Fruit fly (Drosophila melanogaster): Measurements from ENCODE around the gene CG7168.
A peak's percentile ranks its signal among the peaks of the same experiment; 100 is the strongest.

The CG7168 gene

DNA sequence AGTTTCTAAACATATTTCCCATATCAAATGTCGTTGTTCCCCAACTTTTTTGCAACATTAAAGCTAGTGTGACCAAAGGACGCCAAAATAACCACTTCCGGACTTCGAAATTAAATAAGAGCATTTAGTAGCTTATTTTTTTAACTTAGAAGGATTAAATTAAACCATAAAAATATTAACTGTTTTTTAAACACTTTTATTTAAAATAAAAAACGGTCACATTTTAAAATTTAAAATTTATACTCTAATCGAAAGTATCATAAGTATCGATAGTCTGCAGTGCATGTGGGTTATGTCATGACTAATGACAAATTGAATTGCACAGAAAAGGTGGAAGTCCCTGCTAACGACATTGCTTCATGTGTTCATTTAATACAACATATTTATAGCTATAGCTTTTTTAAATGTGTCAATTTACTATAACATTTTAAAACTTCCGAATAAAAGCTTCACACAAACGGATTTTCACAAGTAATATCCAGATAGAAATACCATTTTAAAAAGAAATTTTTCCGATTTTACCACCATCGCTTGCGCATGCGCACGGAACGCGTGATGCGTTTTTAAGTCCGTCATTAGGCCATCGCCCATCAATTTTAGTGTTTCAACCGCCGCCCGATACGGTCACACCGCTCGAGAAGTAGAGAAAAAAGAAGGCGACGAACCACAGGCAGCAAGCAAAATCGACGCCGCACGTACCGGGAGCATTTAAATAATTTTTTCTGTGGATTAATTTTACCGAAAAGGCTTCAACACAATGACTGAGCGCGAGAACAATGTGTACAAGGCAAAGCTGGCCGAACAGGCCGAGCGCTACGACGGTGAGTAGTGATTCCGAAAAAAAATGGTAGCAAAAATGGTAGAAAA is 16.4 kb upstream of the CG7168 start, which contains the start of the genes CG7156 and 14-3-3epsilon (continued):
- TF ChIP-seq kah (GFP tag; optimal IDR thresholded peaks at IDR 0.05) = no peak
- TF ChIP-seq Bdp1 (GFP tag; optimal IDR thresholded peaks at IDR 0.05) = no peak
- TF ChIP-seq CG8290 (GFP tag; optimal IDR thresholded peaks at IDR 0.05) = peak; percentile 42
- no peak for TF ChIP-seq CG8290 (tag; optimal IDR thresholded peaks at IDR 0.05)
- TF ChIP-seq Spps (tag; optimal IDR thresholded peaks at IDR 0.05) = peak; percentile 9
- no peak for TF ChIP-seq Atf-2 (GFP tag; optimal IDR thresholded peaks at IDR 0.05)
- peak; percentile 51 for TF ChIP-seq Fer3 (tag; optimal IDR thresholded peaks at IDR 0.05)
- TF ChIP-seq dimm (GFP tag; IDR thresholded peaks at IDR 0.05) = no peak
- TF ChIP-seq CG14860 (GFP tag; IDR thresholded peaks at IDR 0.05; ENCODE audit: partially characterized antibody) = peak; percentile 22; the same call in 1 of the 3 replicates
- TF ChIP-seq HmgZ (tag; optimal IDR thresholded peaks at IDR 0.05) = peak; percentile 18
- no peak for TF ChIP-seq sima (GFP tag; optimal IDR thresholded peaks at IDR 0.05)
- peak; percentile 64 for TF ChIP-seq amos (GFP tag; IDR thresholded peaks at IDR 0.05; ENCODE audit: partially characterized antibody)
- TF ChIP-seq kni (GFP tag; optimal IDR thresholded peaks at IDR 0.05) = no peak
- TF ChIP-seq CG8359 (GFP tag; optimal IDR thresholded peaks at IDR 0.05; ENCODE audit: borderline replicate concordance) = no peak
- no peak for TF ChIP-seq CG6254 (GFP tag; optimal IDR thresholded peaks at IDR 0.05)
- TF ChIP-seq CG10979 (tag; optimal IDR thresholded peaks at IDR 0.05) = no peak
- no peak; the same call in 2 of the 3 replicates for TF ChIP-seq jigr1 (GFP tag; IDR thresholded peaks at IDR 0.05)
- 0 out of 2 replicates have a peak, but pooled peaks have one; percentile 24 for TF ChIP-seq CG4360 (GFP tag; IDR thresholded peaks at IDR 0.05)
- TF ChIP-seq Vsx1 (GFP tag; optimal IDR thresholded peaks at IDR 0.05) = no peak
- TF ChIP-seq CG14441 (GFP tag; IDR thresholded peaks at IDR 0.05) = no peak
- no peak for TF ChIP-seq D19A (tag; optimal IDR thresholded peaks at IDR 0.05)
- TF ChIP-seq CG43689 (GFP tag; IDR thresholded peaks at IDR 0.05) = no peak
- TF ChIP-seq org-1 (GFP tag; optimal IDR thresholded peaks at IDR 0.05) = no peak
- no peak for TF ChIP-seq btn (GFP tag; optimal IDR thresholded peaks at IDR 0.05)
- no peak for TF ChIP-seq CG7357 (GFP tag; IDR thresholded peaks at IDR 0.05)
- TF ChIP-seq CG5180 (GFP tag; optimal IDR thresholded peaks at IDR 0.05) = no peak
- TF ChIP-seq Blimp-1 (GFP tag; optimal IDR thresholded peaks at IDR 0.05) = no peak
- TF ChIP-seq ase (GFP tag; IDR thresholded peaks at IDR 0.05) = 0 out of 3 replicates have a peak, but pooled peaks have one; percentile 5
- TF ChIP-seq Doc2 (GFP tag; IDR thresholded peaks at IDR 0.05) = no peak
- no peak for TF ChIP-seq br (optimal IDR thresholded peaks at IDR 0.05)
- TF ChIP-seq ham (GFP tag; IDR thresholded peaks at IDR 0.05) = no peak
- TF ChIP-seq Abd-B (GFP tag; optimal IDR thresholded peaks at IDR 0.05) = peak; percentile 71
- 0 out of 2 replicates have a peak, but pooled peaks have one; percentile 23 for TF ChIP-seq sim (GFP tag; IDR thresholded peaks at IDR 0.05)
- no peak for TF ChIP-seq CG7786 (GFP tag; optimal IDR thresholded peaks at IDR 0.05)
- TF ChIP-seq CG1529 (GFP tag; optimal IDR thresholded peaks at IDR 0.05) = no peak
- no peak for TF ChIP-seq rib (GFP tag; IDR thresholded peaks at IDR 0.05)
- peak; percentile 3 for TF ChIP-seq NC2α (GFP tag; optimal IDR thresholded peaks at IDR 0.05)
- peak; percentile 77 for TF ChIP-seq Jarid2 (GFP tag; optimal IDR thresholded peaks at IDR 0.05)
- peak; percentile 2 for TF ChIP-seq Antp (GFP tag; optimal IDR thresholded peaks at IDR 0.05)
- TF ChIP-seq CG17359 (tag; optimal IDR thresholded peaks at IDR 0.05) = peak; percentile 41
- peak in 1 of 2 experiments; percentile 21 for TF ChIP-seq insv (GFP tag; optimal IDR thresholded peaks at IDR 0.05)
- TF ChIP-seq Dbx (GFP tag; IDR thresholded peaks at IDR 0.05) = no peak
- TF ChIP-seq Stat92E (GFP tag; optimal IDR thresholded peaks at IDR 0.05) = peak in 1 of 3 experiments; percentile 63
- TF ChIP-seq Deaf1 (tag; optimal IDR thresholded peaks at IDR 0.05) = no peak
- 0 out of 2 replicates have a peak, but pooled peaks have one; percentile 21 for TF ChIP-seq Drgx (GFP tag; IDR thresholded peaks at IDR 0.05)
- peak; percentile 70 for TF ChIP-seq pzg (GFP tag; optimal IDR thresholded peaks at IDR 0.05)
- TF ChIP-seq CG2129 (GFP tag; IDR thresholded peaks at IDR 0.05; ENCODE audit: partially characterized antibody) = no peak
- no peak for TF ChIP-seq toy (GFP tag; IDR thresholded peaks at IDR 0.05)
- no peak for TF ChIP-seq CG11093 (GFP tag; IDR thresholded peaks at IDR 0.05)

All from whole organism, embryonic.